Worm (Caenorhabditis elegans) whole organism, L4 larva: ENCODE results near the gene sra-29.
A peak's percentile ranks its signal among the peaks of the same experiment; 100 is the strongest.

ENCODE experiments used
- D1046.2 ChIP-seq: fragments of 200-800 bp; sonication (Bioruptor generic); IDR thresholded peaks from 2 replicates; pipeline ENCODE4 v1.3.6; 2022; ENCODE audit warnings: missing genetic modification characterization, missing compliant biosample characterization
- R02D3.7 ChIP-seq: fragments of 150-350 bp; sonication (generic microtip); optimal IDR thresholded peaks from 3 replicates; lab custom pipeline; 2014; ENCODE audit warnings: missing biosample characterization, missing genetic modification characterization
- T20F7.1 ChIP-seq: fragments of 200-800 bp; sonication (Bioruptor generic); optimal IDR thresholded peaks from 2 replicates; lab custom pipeline; 2018; ENCODE audit warnings: mild to moderate bottlenecking, missing genetic modification characterization, missing compliant biosample characterization
- Y105C5A.15 ChIP-seq: fragments of 200-800 bp; sonication (Bioruptor generic); IDR thresholded peaks from 2 replicates; pipeline ENCODE4 v1.3.6; 2022; ENCODE audit warnings: missing genetic modification characterization, missing compliant biosample characterization
- Y5F2A.4 ChIP-seq: fragments of 200-800 bp; sonication (Bioruptor generic); optimal IDR thresholded peaks from 2 replicates; lab custom pipeline; 2018; ENCODE audit warnings: mild to moderate bottlenecking, missing genetic modification characterization, missing compliant biosample characterization
- aha-1 ChIP-seq: fragments of 150-350 bp; peaks from one replicate; lab custom pipeline; 2014; ENCODE audit warnings: missing biosample characterization, missing genetic modification characterization
- aly-2 ChIP-seq: sonication (generic microtip); optimal IDR thresholded peaks from 2 replicates; lab custom pipeline; 2018; ENCODE audit warnings: missing biosample characterization, missing genetic modification characterization
- ama-1 ChIP-seq: fragments of 150-350 bp; optimal IDR thresholded peaks from 2 replicates; lab custom pipeline; 2014; ENCODE audit warnings: inconsistent platforms, mixed read lengths
- ceh-28 ChIP-seq: fragments of 150-350 bp; optimal IDR thresholded peaks from 2 replicates; lab custom pipeline; 2014; ENCODE audit warnings: missing biosample characterization, missing genetic modification reagents, missing genetic modification characterization
- ceh-32 ChIP-seq: sonication (generic microtip); optimal IDR thresholded peaks from 2 replicates; lab custom pipeline; 2016; ENCODE audit warnings: mild to moderate bottlenecking, missing genetic modification characterization, missing compliant biosample characterization; ENCODE audit not compliant: poor library complexity
- ceh-62 ChIP-seq: sonication (generic microtip); optimal IDR thresholded peaks from 2 replicates; lab custom pipeline; 2017; ENCODE audit warnings: missing biosample characterization, missing genetic modification characterization
- ceh-82 ChIP-seq: sonication (generic microtip); optimal IDR thresholded peaks from 2 replicates; lab custom pipeline; 2017; ENCODE audit warnings: missing biosample characterization, missing genetic modification characterization
- ces-1 ChIP-seq: fragments of 150-350 bp; sonication (generic microtip); optimal IDR thresholded peaks from 4 replicates; lab custom pipeline; 2014; ENCODE audit warnings: missing biosample characterization, missing genetic modification reagents, missing genetic modification characterization
- cey-2 ChIP-seq: sonication (generic microtip); optimal IDR thresholded peaks from 3 replicates; lab custom pipeline; 2017; ENCODE audit warnings: missing genetic modification characterization, mild to moderate bottlenecking, missing compliant biosample characterization, antibody characterized with exemption, borderline replicate concordance; ENCODE audit not compliant: insufficient read depth
- ctbp-1 ChIP-seq: fragments of 200-800 bp; sonication (Bioruptor generic); IDR thresholded peaks from 2 replicates; pipeline ENCODE4 v1.3.6; 2022; ENCODE audit warnings: missing genetic modification reagents, missing genetic modification characterization, missing compliant biosample characterization
- daf-16 ChIP-seq, 3 experiments: sonication (generic microtip); optimal IDR thresholded peaks; 2 replicates each; lab custom pipeline; 2016 to 2017; ENCODE audit warnings: missing genetic modification characterization in 3 of 3, missing genetic modification reagents in 3 of 3, mild to moderate bottlenecking in 2 of 3, missing compliant biosample characterization in 2 of 3, missing biosample characterization in 1 of 3, moderate library complexity in 1 of 3
- daf-8 ChIP-seq: fragments of 200-800 bp; sonication (Bioruptor generic); IDR thresholded peaks from 2 replicates; pipeline ENCODE4 v1.3.6; 2022; ENCODE audit warnings: missing genetic modification characterization, missing compliant biosample characterization
- dmd-6 ChIP-seq: fragments of 200-800 bp; sonication (Bioruptor generic); IDR thresholded peaks from 2 replicates; pipeline ENCODE4 v1.3.6; 2022; ENCODE audit warnings: missing genetic modification reagents, missing genetic modification characterization, missing compliant biosample characterization
- dmd-8 ChIP-seq: fragments of 200-800 bp; sonication (Bioruptor generic); IDR thresholded peaks from 2 replicates; pipeline ENCODE4 v1.3.6; 2022; ENCODE audit warnings: missing genetic modification characterization, missing compliant biosample characterization
- dmd-9 ChIP-seq: fragments of 200-800 bp; sonication (Bioruptor generic); IDR thresholded peaks from 2 replicates; pipeline ENCODE4 v1.3.6; 2022; ENCODE audit warnings: missing genetic modification reagents, missing genetic modification characterization, missing compliant biosample characterization
- dpl-1 ChIP-seq: fragments of 150-350 bp; optimal IDR thresholded peaks from 2 replicates; lab custom pipeline; 2014; ENCODE audit warnings: missing biosample characterization, missing genetic modification reagents, missing genetic modification characterization
- duxl-1 ChIP-seq: sonication (generic microtip); optimal IDR thresholded peaks from 2 replicates; lab custom pipeline; 2016; ENCODE audit warnings: mild to moderate bottlenecking, missing genetic modification characterization, moderate library complexity, missing compliant biosample characterization; ENCODE audit not compliant: poor library complexity
- egl-27 ChIP-seq: sonication (generic microtip); optimal IDR thresholded peaks from 3 replicates; lab custom pipeline; 2017; ENCODE audit warnings: missing biosample characterization, missing genetic modification reagents, missing genetic modification characterization
- fkh-10 ChIP-seq: fragments of 150-350 bp; optimal IDR thresholded peaks from 2 replicates; lab custom pipeline; 2014; ENCODE audit warnings: missing biosample characterization, missing genetic modification reagents, missing genetic modification characterization
- fos-1 ChIP-seq: fragments of 150-350 bp; optimal IDR thresholded peaks from 2 replicates; lab custom pipeline; 2014; ENCODE audit warnings: missing biosample characterization, missing genetic modification characterization
- hmg-1.1 ChIP-seq: fragments of 200-800 bp; sonication (Bioruptor generic); IDR thresholded peaks from 2 replicates; pipeline ENCODE4 v1.3.6; 2022; ENCODE audit warnings: missing genetic modification reagents, missing genetic modification characterization, missing compliant biosample characterization
- lin-1 ChIP-seq: fragments of 200-800 bp; sonication (Bioruptor generic); IDR thresholded peaks from 2 replicates; pipeline ENCODE4 v1.3.6; 2022; ENCODE audit warnings: missing genetic modification reagents, missing genetic modification characterization, missing compliant biosample characterization
- lin-15B ChIP-seq: fragments of 150-350 bp; sonication (generic microtip); optimal IDR thresholded peaks from 3 replicates; lab custom pipeline; 2014; ENCODE audit warnings: missing biosample characterization, missing genetic modification characterization
- lin-29 ChIP-seq: fragments of 200-800 bp; sonication (Bioruptor generic); IDR thresholded peaks from 2 replicates; pipeline ENCODE4 v1.3.6; 2022; ENCODE audit warnings: missing genetic modification reagents, missing genetic modification characterization, missing compliant biosample characterization
- lin-39 ChIP-seq: fragments of 150-350 bp; optimal IDR thresholded peaks from 2 replicates; lab custom pipeline; 2014; ENCODE audit warnings: missing biosample characterization, missing genetic modification reagents, missing genetic modification characterization
- madf-9 ChIP-seq: fragments of 200-800 bp; sonication (Bioruptor generic); conservative IDR thresholded peaks from 2 replicates; pipeline ENCODE4 v1.3.6; 2022; ENCODE audit warnings: missing genetic modification reagents, missing genetic modification characterization, missing compliant biosample characterization
- mdl-1 ChIP-seq, 2 experiments: fragments of 150-350 bp in 1 of 2; sonication (generic microtip) in 1 of 2; optimal IDR thresholded peaks; 2 replicates each; lab custom pipeline; 2014 to 2017; ENCODE audit warnings: missing biosample characterization in 2 of 2, missing genetic modification characterization in 2 of 2
- mxl-2 ChIP-seq: fragments of 200-800 bp; sonication (Bioruptor generic); conservative IDR thresholded peaks from 2 replicates; pipeline ENCODE4 v1.3.6; 2022; ENCODE audit warnings: missing genetic modification reagents, missing genetic modification characterization, missing compliant biosample characterization
- mxl-3 ChIP-seq: fragments of 200-800 bp; sonication (Bioruptor generic); optimal IDR thresholded peaks from 2 replicates; lab custom pipeline; 2018; ENCODE audit warnings: mild to moderate bottlenecking, missing genetic modification characterization, missing compliant biosample characterization
- nhr-10 ChIP-seq: fragments of 150-350 bp; optimal IDR thresholded peaks from 2 replicates; lab custom pipeline; 2014; ENCODE audit warnings: missing biosample characterization, missing genetic modification characterization
- nhr-102 ChIP-seq: sonication (generic microtip); optimal IDR thresholded peaks from 2 replicates; lab custom pipeline; 2016; ENCODE audit warnings: mild to moderate bottlenecking, missing genetic modification characterization, moderate library complexity, missing compliant biosample characterization
- nhr-25 ChIP-seq: sonication (generic microtip); optimal IDR thresholded peaks from 2 replicates; lab custom pipeline; 2017; ENCODE audit warnings: missing genetic modification characterization, mild to moderate bottlenecking, missing compliant biosample characterization, antibody characterized with exemption, moderate library complexity, borderline replicate concordance; ENCODE audit not compliant: insufficient read depth
- nhr-41 ChIP-seq: fragments of 200-800 bp; sonication (Bioruptor generic); IDR thresholded peaks from 2 replicates; pipeline ENCODE4 v1.3.6; 2022; ENCODE audit warnings: missing genetic modification reagents, missing genetic modification characterization, missing compliant biosample characterization
- nhr-48 ChIP-seq: sonication (generic microtip); optimal IDR thresholded peaks from 2 replicates; lab custom pipeline; 2016; ENCODE audit warnings: mild to moderate bottlenecking, missing genetic modification characterization, missing compliant biosample characterization
- nhr-6 ChIP-seq: fragments of 150-350 bp; optimal IDR thresholded peaks from 2 replicates; lab custom pipeline; 2014; ENCODE audit warnings: missing biosample characterization, missing genetic modification characterization
- nhr-77 ChIP-seq: fragments of 150-350 bp; optimal IDR thresholded peaks from 2 replicates; lab custom pipeline; 2014; ENCODE audit warnings: missing biosample characterization, missing genetic modification characterization
- saeg-2 ChIP-seq: fragments of 200-800 bp; sonication (Bioruptor generic); IDR thresholded peaks from 2 replicates; pipeline ENCODE4 v1.3.6; 2022; ENCODE audit warnings: missing genetic modification reagents, missing genetic modification characterization, missing compliant biosample characterization
- skn-1 ChIP-seq: fragments of 150-350 bp; optimal IDR thresholded peaks from 2 replicates; lab custom pipeline; 2014; ENCODE audit warnings: missing biosample characterization, missing genetic modification characterization
- tag-97 ChIP-seq: fragments of 200-800 bp; sonication (Bioruptor generic); IDR thresholded peaks from 2 replicates; pipeline ENCODE4 v1.3.6; 2022; ENCODE audit warnings: missing genetic modification characterization, missing compliant biosample characterization
- unc-39 ChIP-seq: sonication (generic microtip); optimal IDR thresholded peaks from 2 replicates; lab custom pipeline; 2017; ENCODE audit warnings: missing biosample characterization, missing genetic modification characterization
- unc-62 ChIP-seq, 3 experiments: fragments of 150-350 bp in 1 of 3; sonication (generic microtip); optimal IDR thresholded peaks in 2 of 3; peaks in 1 of 3; 1 replicate in 1 of 3; 2 replicates in 2 of 3; lab custom pipeline; 2014 to 2017; ENCODE audit warnings: missing biosample characterization in 3 of 3, missing genetic modification characterization in 3 of 3, missing genetic modification reagents in 3 of 3, missing genotype in 1 of 3
- vab-7 ChIP-seq: fragments of 200-800 bp; sonication (Bioruptor generic); IDR thresholded peaks from 2 replicates; pipeline ENCODE4 v1.3.6; 2022; ENCODE audit warnings: missing genetic modification reagents, missing genetic modification characterization, missing compliant biosample characterization
- zag-1 ChIP-seq: fragments of 150-350 bp; optimal IDR thresholded peaks from 2 replicates; lab custom pipeline; 2014; ENCODE audit warnings: missing biosample characterization, missing genetic modification characterization
- zfp-3 ChIP-seq: fragments of 200-800 bp; sonication (Bioruptor generic); conservative IDR thresholded peaks from 2 replicates; pipeline ENCODE4 v1.3.6; 2022; ENCODE audit warnings: missing genetic modification reagents, missing genetic modification characterization, missing compliant biosample characterization

sra-29 gene

ce11 chrII:6588605-6589292 lies 13.2 kb upstream of the sra-29 start, which contains the start of gene icd-1 (continued):
- TF ChIP-seq ama-1 (lab: Kevin White, UChicago) (no peak), nhr-102 (tag; lab: Kevin White, UChicago) (peak; percentile 93), nhr-25 (tag; lab: Kevin White, UChicago) (peak; percentile 91), duxl-1 (peak; percentile 89), dmd-6 (GFP tag; lab: Robert Waterston, UW) (peak; percentile 91), vab-7 (GFP tag; lab: Robert Waterston, UW) (peak; percentile 44; the same call in 1 of the 2 replicates), ceh-82 (tag; lab: Kevin White, UChicago) (no peak), nhr-41 (GFP tag; lab: Robert Waterston, UW) (peak; percentile 62; the same call in 1 of the 2 replicates), nhr-6 (tag; lab: Kevin White, UChicago) (peak; percentile 57), saeg-2 (peak; percentile 78), hmg-1.1 (GFP tag; lab: Robert Waterston, UW) (peak; percentile 88), dmd-8 (GFP tag; lab: Robert Waterston, UW) (peak; percentile 55; the same call in 1 of the 2 replicates), cey-2 (tag; lab: Kevin White, UChicago) (no peak), nhr-77 (peak; percentile 96), nhr-48 (peak; percentile 92), unc-39 (tag; lab: Kevin White, UChicago) (no peak), tag-97 (GFP tag; lab: Robert Waterston, UW) (0 out of 2 replicates have a peak, but pooled peaks have one; percentile 37), fkh-10 (GFP tag; lab: Kevin White, UChicago) (peak; percentile 78), D1046.2 (GFP tag; lab: Robert Waterston, UW) (peak; percentile 58; the same call in 1 of the 2 replicates), mxl-2 (GFP tag; lab: Robert Waterston, UW) (no peak), nhr-10 (tag; lab: Kevin White, UChicago) (peak; percentile 72), lin-29 (peak; percentile 72), dpl-1 (peak; percentile 83), dmd-9 (GFP tag; lab: Robert Waterston, UW) (no peak), fos-1 (peak; percentile 78), ceh-28 (tag; lab: Kevin White, UChicago) (peak; percentile 47), ceh-62 (tag; lab: Kevin White, UChicago) (no peak), lin-1 (GFP tag; lab: Robert Waterston, UW) (peak; percentile 92), Y105C5A.15 (GFP tag; lab: Robert Waterston, UW) (no peak; the same call in 1 of the 2 replicates), aly-2 (tag; lab: Kevin White, UChicago) (peak; percentile 6), skn-1 (no peak), Y5F2A.4 (peak; percentile 56), ces-1 (GFP tag; lab: Kevin White, UChicago) (no peak), unc-62 (GFP tag; optimal IDR thresholded peaks at IDR 0.05 in 1 of 2; lab: Kevin White, UChicago) (peak in 1 of 2 experiments; percentile 98), unc-62 (tag; optimal IDR thresholded peaks at IDR 0.05; lab: Kevin White, UChicago) (no peak), madf-9 (GFP tag; lab: Robert Waterston, UW) (peak; percentile 75), daf-16 (GFP tag; optimal IDR thresholded peaks at IDR 0.05; lab: Kevin White, UChicago) (peak; percentile 15 to 88), daf-16 (tag; optimal IDR thresholded peaks at IDR 0.05; lab: Kevin White, UChicago) (peak; percentile 57), daf-8 (no peak), zfp-3 (GFP tag; lab: Robert Waterston, UW) (peak; percentile 63; the same call in 1 of the 2 replicates), egl-27 (tag; lab: Kevin White, UChicago) (no peak), aha-1 (peak; percentile 99), mxl-3 (GFP tag; lab: Kevin White, UChicago) (peak; percentile 72), lin-15B (tag; lab: Kevin White, UChicago) (peak; percentile 58), mdl-1 (tag; optimal IDR thresholded peaks at IDR 0.05; lab: Kevin White, UChicago) (peak; percentile 56 to 77), ceh-32 (tag; lab: Kevin White, UChicago) (peak; percentile 17), T20F7.1 (GFP tag; lab: Kevin White, UChicago) (peak; percentile 90), ctbp-1 (GFP tag; lab: Robert Waterston, UW) (peak; percentile 89), lin-39 (tag; lab: Kevin White, UChicago) (no peak), zag-1 (tag; lab: Kevin White, UChicago) (peak; percentile 65), R02D3.7 (tag; lab: Kevin White, UChicago) (peak; percentile 10)
